Worm (Caenorhabditis elegans) whole organism, mixed stage, embryonic: ENCODE data around the gene T04H1.12.

Source experiments
- bed-3 ChIP-seq: fragments of 200-800 bp; sonication (Bioruptor generic); optimal IDR thresholded peaks from 3 replicates; lab custom pipeline; 2018; ENCODE audit warnings: mild to moderate bottlenecking, missing genetic modification characterization, moderate library complexity, missing compliant biosample characterization
- blmp-1 ChIP-seq: fragments of 150-350 bp; optimal IDR thresholded peaks from 2 replicates; lab custom pipeline; 2014; ENCODE audit warnings: missing biosample characterization, missing genetic modification characterization
- ces-1 ChIP-seq: fragments of 150-350 bp; optimal IDR thresholded peaks from 2 replicates; lab custom pipeline; 2014; ENCODE audit warnings: missing biosample characterization, missing genetic modification reagents, missing genetic modification characterization
- elt-3 ChIP-seq: fragments of 150-350 bp; optimal IDR thresholded peaks from 2 replicates; lab custom pipeline; 2014; ENCODE audit warnings: missing biosample characterization, missing genetic modification characterization
- hlh-1 ChIP-seq: fragments of 150-350 bp; optimal IDR thresholded peaks from 2 replicates; lab custom pipeline; 2014; ENCODE audit warnings: missing biosample characterization, missing genetic modification reagents, missing genetic modification characterization
- lsy-2 ChIP-seq: fragments of 150-350 bp; optimal IDR thresholded peaks from 2 replicates; lab custom pipeline; 2014; ENCODE audit warnings: missing biosample characterization, missing genetic modification characterization
- mep-1 ChIP-seq: fragments of 150-350 bp; optimal IDR thresholded peaks from 2 replicates; lab custom pipeline; 2017; ENCODE audit warnings: missing biosample characterization, missing genetic modification reagents, missing genetic modification characterization, inconsistent platforms
- nhr-237 ChIP-seq: fragments of 150-350 bp; optimal IDR thresholded peaks from 2 replicates; lab custom pipeline; 2014; ENCODE audit warnings: missing biosample characterization, missing genetic modification characterization
- nhr-28 ChIP-seq: fragments of 150-350 bp; optimal IDR thresholded peaks from 2 replicates; lab custom pipeline; 2014; ENCODE audit warnings: missing biosample characterization, missing genetic modification characterization
- nhr-76 ChIP-seq: sonication (generic microtip); optimal IDR thresholded peaks from 2 replicates; lab custom pipeline; 2017; ENCODE audit warnings: missing biosample characterization, missing genetic modification characterization
- unc-39 ChIP-seq: fragments of 150-350 bp; optimal IDR thresholded peaks from 2 replicates; lab custom pipeline; 2014; ENCODE audit warnings: missing biosample characterization, missing genetic modification characterization
- unc-62 ChIP-seq: fragments of 150-350 bp; optimal IDR thresholded peaks from 2 replicates; lab custom pipeline; 2014; ENCODE audit warnings: missing biosample characterization, missing genetic modification reagents, missing genetic modification characterization
- ztf-11 ChIP-seq: fragments of 150-350 bp; optimal IDR thresholded peaks from 2 replicates; lab custom pipeline; 2014; ENCODE audit warnings: missing biosample characterization, missing genetic modification characterization

ce11 chrV:12258922-12259321 is 3.5 kb downstream of the T04H1.12 start, which contains the start of gene ugt-56:
- TF ChIP-seq ztf-11 (no peak), unc-62 (GFP tag; lab: Kevin White, UChicago) (no peak), blmp-1 (tag; lab: Kevin White, UChicago) (no peak), mep-1 (tag; lab: Kevin White, UChicago) (no peak), unc-39 (tag; lab: Kevin White, UChicago) (no peak), nhr-237 (tag; lab: Kevin White, UChicago) (no peak), lsy-2 (no peak), nhr-76 (tag; lab: Kevin White, UChicago) (no peak), elt-3 (no peak), nhr-28 (tag; lab: Kevin White, UChicago) (no peak), ces-1 (GFP tag; lab: Kevin White, UChicago) (no peak), hlh-1 (tag; lab: Kevin White, UChicago) (no peak), bed-3 (GFP tag; lab: Kevin White, UChicago) (no peak)
